Worm (Caenorhabditis elegans) whole organism, L2 larva: Measurements from ENCODE around the gene ZK84.5.

Source experiments
- C34F6.9 ChIP-seq: fragments of 150-350 bp; optimal IDR thresholded peaks from 2 replicates; lab custom pipeline; 2014; ENCODE audit warnings: missing biosample characterization, missing genetic modification characterization
- F13H6.1 ChIP-seq: sonication (generic microtip); optimal IDR thresholded peaks from 2 replicates; lab custom pipeline; 2016; ENCODE audit warnings: missing genetic modification characterization, missing compliant biosample characterization
- R02D3.7 ChIP-seq: fragments of 150-350 bp; optimal IDR thresholded peaks from 2 replicates; lab custom pipeline; 2014; ENCODE audit warnings: missing biosample characterization, missing genetic modification characterization
- Y55F3AM.14 ChIP-seq: fragments of 200-800 bp; sonication (Bioruptor generic); optimal IDR thresholded peaks from 2 replicates; lab custom pipeline; 2018; ENCODE audit warnings: mild to moderate bottlenecking, missing genetic modification characterization, missing compliant biosample characterization
- ZK546.5 ChIP-seq: sonication (generic microtip); optimal IDR thresholded peaks from 2 replicates; lab custom pipeline; 2017; ENCODE audit warnings: missing biosample characterization, missing genetic modification characterization
- alr-1 ChIP-seq: fragments of 150-350 bp; optimal IDR thresholded peaks from 2 replicates; lab custom pipeline; 2014; ENCODE audit warnings: missing biosample characterization, missing genetic modification characterization
- aly-2 ChIP-seq: fragments of 150-350 bp; optimal IDR thresholded peaks from 2 replicates; lab custom pipeline; 2014; ENCODE audit warnings: missing biosample characterization, missing genetic modification characterization
- ama-1 ChIP-seq: fragments of 150-350 bp; optimal IDR thresholded peaks from 2 replicates; lab custom pipeline; 2018; ENCODE audit warnings: inconsistent platforms
- blmp-1 ChIP-seq: sonication (generic microtip); optimal IDR thresholded peaks from 2 replicates; lab custom pipeline; 2017; ENCODE audit warnings: missing genetic modification characterization, mild to moderate bottlenecking, missing compliant biosample characterization, antibody characterized with exemption, moderate library complexity; ENCODE audit not compliant: insufficient read depth
- ceh-16 ChIP-seq: fragments of 150-350 bp; optimal IDR thresholded peaks from 2 replicates; lab custom pipeline; 2014; ENCODE audit warnings: missing biosample characterization, missing genetic modification characterization
- ceh-82 ChIP-seq: fragments of 150-350 bp; optimal IDR thresholded peaks from 2 replicates; lab custom pipeline; 2014; ENCODE audit warnings: missing biosample characterization, missing genetic modification characterization
- crh-2 ChIP-seq: sonication (generic microtip); optimal IDR thresholded peaks from 2 replicates; lab custom pipeline; 2017; ENCODE audit warnings: missing biosample characterization, missing genetic modification characterization
- dmd-4 ChIP-seq: sonication (generic microtip); optimal IDR thresholded peaks from 2 replicates; lab custom pipeline; 2017; ENCODE audit warnings: missing biosample characterization, missing genetic modification characterization
- egl-27 ChIP-seq: sonication (generic microtip); optimal IDR thresholded peaks from 3 replicates; lab custom pipeline; 2017; ENCODE audit warnings: missing biosample characterization, missing genetic modification reagents, missing genetic modification characterization
- elt-1 ChIP-seq: fragments of 150-350 bp; optimal IDR thresholded peaks from 2 replicates; lab custom pipeline; 2014; ENCODE audit warnings: missing biosample characterization, missing genetic modification characterization
- elt-3 ChIP-seq: sonication (generic microtip); optimal IDR thresholded peaks from 2 replicates; lab custom pipeline; 2017; ENCODE audit warnings: missing biosample characterization, missing genetic modification characterization
- fos-1 ChIP-seq: fragments of 150-350 bp; optimal IDR thresholded peaks from 2 replicates; lab custom pipeline; 2014; ENCODE audit warnings: missing biosample characterization, missing genetic modification characterization
- gmeb-1 ChIP-seq: fragments of 150-350 bp; optimal IDR thresholded peaks from 2 replicates; lab custom pipeline; 2014; ENCODE audit warnings: missing biosample characterization, missing genetic modification characterization
- lin-11 ChIP-seq: fragments of 150-350 bp; sonication (generic microtip); optimal IDR thresholded peaks from 2 replicates; lab custom pipeline; 2014; ENCODE audit warnings: missing biosample characterization, missing genetic modification characterization, inconsistent platforms, mixed read lengths
- lin-13 ChIP-seq: fragments of 150-350 bp; optimal IDR thresholded peaks from 2 replicates; lab custom pipeline; 2014; ENCODE audit warnings: missing biosample characterization, missing genetic modification reagents, missing genetic modification characterization
- lin-39 ChIP-seq: fragments of 150-350 bp; optimal IDR thresholded peaks from 2 replicates; lab custom pipeline; 2014; ENCODE audit warnings: missing biosample characterization, missing genetic modification reagents, missing genetic modification characterization
- lsy-2 ChIP-seq, 2 experiments: fragments of 150-350 bp in 1 of 2; sonication (generic microtip) in 1 of 2; optimal IDR thresholded peaks; 2 replicates each; lab custom pipeline; 2014 to 2017; ENCODE audit warnings: missing biosample characterization in 2 of 2, missing genetic modification characterization in 2 of 2
- mab-5 ChIP-seq: fragments of 150-350 bp; optimal IDR thresholded peaks from 2 replicates; lab custom pipeline; 2014; ENCODE audit warnings: missing biosample characterization, missing genetic modification characterization
- mbf-1 ChIP-seq: sonication (generic microtip); optimal IDR thresholded peaks from 2 replicates; lab custom pipeline; 2017; ENCODE audit warnings: missing biosample characterization, missing genetic modification characterization
- mdl-1 ChIP-seq, 2 experiments: fragments of 150-350 bp in 1 of 2; sonication (generic microtip) in 1 of 2; optimal IDR thresholded peaks; 2 replicates each; lab custom pipeline; 2017; ENCODE audit warnings: missing biosample characterization in 2 of 2, missing genetic modification characterization in 2 of 2
- nhr-10 ChIP-seq: sonication (generic microtip); optimal IDR thresholded peaks from 2 replicates; lab custom pipeline; 2017; ENCODE audit warnings: missing biosample characterization, missing genetic modification characterization
- nhr-11 ChIP-seq: fragments of 150-350 bp; optimal IDR thresholded peaks from 2 replicates; lab custom pipeline; 2014; ENCODE audit warnings: missing biosample characterization, missing genetic modification characterization
- nhr-12 ChIP-seq: fragments of 150-350 bp; optimal IDR thresholded peaks from 2 replicates; lab custom pipeline; 2014; ENCODE audit warnings: missing biosample characterization, missing genetic modification characterization
- nhr-129 ChIP-seq: fragments of 150-350 bp; optimal IDR thresholded peaks from 2 replicates; lab custom pipeline; 2014; ENCODE audit warnings: missing biosample characterization, missing genetic modification characterization
- nhr-21 ChIP-seq: fragments of 150-350 bp; optimal IDR thresholded peaks from 2 replicates; lab custom pipeline; 2014; ENCODE audit warnings: missing biosample characterization, missing genetic modification characterization
- nhr-23 ChIP-seq: fragments of 150-350 bp; optimal IDR thresholded peaks from 2 replicates; lab custom pipeline; 2014; ENCODE audit warnings: missing biosample characterization, missing genetic modification reagents, missing genetic modification characterization
- nhr-237 ChIP-seq: fragments of 150-350 bp; optimal IDR thresholded peaks from 2 replicates; lab custom pipeline; 2014; ENCODE audit warnings: missing biosample characterization, missing genetic modification characterization
- nhr-25 ChIP-seq: fragments of 150-350 bp; sonication (generic microtip); optimal IDR thresholded peaks from 3 replicates; lab custom pipeline; 2014; ENCODE audit warnings: missing biosample characterization, missing genetic modification characterization
- nhr-6 ChIP-seq: fragments of 150-350 bp; optimal IDR thresholded peaks from 2 replicates; lab custom pipeline; 2014; ENCODE audit warnings: missing biosample characterization, missing genetic modification characterization
- nhr-77 ChIP-seq: fragments of 150-350 bp; optimal IDR thresholded peaks from 2 replicates; lab custom pipeline; 2014; ENCODE audit warnings: missing biosample characterization, missing genetic modification characterization
- peb-1 ChIP-seq: fragments of 150-350 bp; optimal IDR thresholded peaks from 2 replicates; lab custom pipeline; 2014; ENCODE audit warnings: missing biosample characterization, missing genetic modification characterization
- sem-4 ChIP-seq: fragments of 150-350 bp; optimal IDR thresholded peaks from 2 replicates; lab custom pipeline; 2014; ENCODE audit warnings: missing biosample characterization, missing genetic modification reagents, missing genetic modification characterization
- skn-1 ChIP-seq: sonication (generic microtip); optimal IDR thresholded peaks from 2 replicates; lab custom pipeline; 2017; ENCODE audit warnings: missing biosample characterization, missing genetic modification characterization
- sma-3 ChIP-seq: sonication (generic microtip); optimal IDR thresholded peaks from 2 replicates; lab custom pipeline; 2016; ENCODE audit warnings: missing genetic modification reagents, missing genetic modification characterization, missing compliant biosample characterization
- sma-9 ChIP-seq, 2 experiments: fragments of 150-350 bp in 1 of 2; sonication (generic microtip) in 1 of 2; optimal IDR thresholded peaks; 2 replicates each; lab custom pipeline; 2014 to 2016; ENCODE audit warnings: missing genetic modification characterization in 2 of 2, mild to moderate bottlenecking in 1 of 2, missing biosample characterization in 1 of 2, missing compliant biosample characterization in 1 of 2, missing genetic modification reagents in 1 of 2, moderate library complexity in 1 of 2
- snpc-4 ChIP-seq: fragments of 150-350 bp; optimal IDR thresholded peaks from 2 replicates; lab custom pipeline; 2014; ENCODE audit warnings: missing biosample characterization, missing genetic modification characterization
- unc-39 ChIP-seq: fragments of 150-350 bp; optimal IDR thresholded peaks from 2 replicates; lab custom pipeline; 2014; ENCODE audit warnings: missing biosample characterization, missing genetic modification characterization
- unc-55 ChIP-seq: fragments of 150-350 bp; sonication (generic microtip); optimal IDR thresholded peaks from 3 replicates; lab custom pipeline; 2014; ENCODE audit warnings: missing biosample characterization, missing genetic modification reagents, missing genetic modification characterization
- unc-62 ChIP-seq: fragments of 150-350 bp; optimal IDR thresholded peaks from 2 replicates; lab custom pipeline; 2014; ENCODE audit warnings: missing biosample characterization, missing genetic modification reagents, missing genetic modification characterization
- zag-1 ChIP-seq: fragments of 150-350 bp; optimal IDR thresholded peaks from 2 replicates; lab custom pipeline; 2014; ENCODE audit warnings: missing biosample characterization, missing genetic modification characterization
- ztf-1 ChIP-seq: fragments of 200-800 bp; sonication (Bioruptor generic); conservative IDR thresholded peaks from 2 replicates; pipeline ENCODE4 v1.3.6; 2022; ENCODE audit warnings: missing genetic modification characterization, missing compliant biosample characterization
- ztf-11 ChIP-seq: sonication (generic microtip); optimal IDR thresholded peaks from 2 replicates; lab custom pipeline; 2017; ENCODE audit warnings: missing biosample characterization, missing genetic modification characterization
- ztf-4 ChIP-seq: fragments of 150-350 bp; optimal IDR thresholded peaks from 2 replicates; lab custom pipeline; 2014; ENCODE audit warnings: missing biosample characterization, missing genetic modification characterization

The ZK84.5 gene

ce11 chrII:6016410-6016809 lies at the start of gene ZK84.5:
TSS of gene ZK84.5 (minus strand) at chrII:6016510.
- no peak for TF ChIP-seq nhr-10
- no peak for TF ChIP-seq nhr-12
- TF ChIP-seq fos-1 (tag; lab: Kevin White, UChicago), result no peak
- TF ChIP-seq nhr-21 (tag; lab: Kevin White, UChicago), result no peak
- no peak for TF ChIP-seq ztf-4 (tag; lab: Kevin White, UChicago)
- no peak for TF ChIP-seq sma-3 (GFP tag; lab: Kevin White, UChicago)
- TF ChIP-seq nhr-237 (tag; lab: Kevin White, UChicago), result no peak
- TF ChIP-seq nhr-11 (tag; lab: Kevin White, UChicago), result no peak
- no peak for TF ChIP-seq aly-2 (tag; lab: Kevin White, UChicago)
- no peak for TF ChIP-seq blmp-1 (tag; lab: Kevin White, UChicago)

ce11 chrII:6061495-6061894 lies 45.2 kb upstream of the ZK84.5 start:
- no peak for TF ChIP-seq elt-3
- TF ChIP-seq lsy-2 (tag; optimal IDR thresholded peaks at IDR 0.05; lab: Kevin White, UChicago), result peak; percentile 77 to 91
- TF ChIP-seq nhr-237 (tag; lab: Kevin White, UChicago), result no peak
- TF ChIP-seq lin-39 (tag; lab: Kevin White, UChicago), result no peak
- no peak for TF ChIP-seq elt-1 (tag; lab: Kevin White, UChicago)
- no peak for TF ChIP-seq ama-1 (lab: Kevin White, UChicago)
- peak; percentile 70 for TF ChIP-seq C34F6.9 (tag; lab: Kevin White, UChicago)
- TF ChIP-seq egl-27, result peak; percentile 36
- peak; percentile 6 for TF ChIP-seq dmd-4
- peak; percentile 5 for TF ChIP-seq fos-1 (tag; lab: Kevin White, UChicago)
- TF ChIP-seq unc-39, result no peak
- no peak for TF ChIP-seq nhr-11 (tag; lab: Kevin White, UChicago)
- peak; percentile 72 for TF ChIP-seq snpc-4
- TF ChIP-seq alr-1 (tag; lab: Kevin White, UChicago), result no peak
- TF ChIP-seq F13H6.1 (tag; lab: Kevin White, UChicago), result peak; percentile 83
- TF ChIP-seq sma-9 (GFP tag; optimal IDR thresholded peaks at IDR 0.05; lab: Kevin White, UChicago), result peak; percentile 95
- TF ChIP-seq sma-9 (tag; optimal IDR thresholded peaks at IDR 0.05; lab: Kevin White, UChicago), result no peak
- peak; percentile 4 for TF ChIP-seq zag-1 (tag; lab: Kevin White, UChicago)
- TF ChIP-seq sma-3 (GFP tag; lab: Kevin White, UChicago), result peak; percentile 90
- peak; percentile 77 for TF ChIP-seq crh-2
- no peak for TF ChIP-seq Y55F3AM.14
- TF ChIP-seq lin-11, result no peak
- TF ChIP-seq R02D3.7 (tag; lab: Kevin White, UChicago), result no peak
- TF ChIP-seq skn-1 (tag; lab: Kevin White, UChicago), result no peak
- no peak for TF ChIP-seq nhr-12
- no peak for TF ChIP-seq unc-62 (GFP tag; lab: Kevin White, UChicago)
- TF ChIP-seq ceh-82 (tag; lab: Kevin White, UChicago), result no peak
- TF ChIP-seq ZK546.5 (tag; lab: Kevin White, UChicago), result no peak
- peak; percentile 56 for TF ChIP-seq nhr-129
- TF ChIP-seq aly-2 (tag; lab: Kevin White, UChicago), result no peak
- TF ChIP-seq sem-4 (tag; lab: Kevin White, UChicago), result peak; percentile 59
- no peak for TF ChIP-seq peb-1 (tag; lab: Kevin White, UChicago)
- TF ChIP-seq nhr-6 (tag; lab: Kevin White, UChicago), result peak; percentile 72
- TF ChIP-seq nhr-77 (tag; lab: Kevin White, UChicago), result no peak
- peak; percentile 43 for TF ChIP-seq ztf-4 (tag; lab: Kevin White, UChicago)
- TF ChIP-seq ztf-1 (GFP tag; lab: Robert Waterston, UW), result no peak
- TF ChIP-seq nhr-23 (tag; lab: Kevin White, UChicago), result no peak
- TF ChIP-seq mab-5, result peak; percentile 43
- no peak for TF ChIP-seq nhr-10
- TF ChIP-seq ztf-11 (tag; lab: Kevin White, UChicago), result no peak
- no peak for TF ChIP-seq mdl-1 (tag; optimal IDR thresholded peaks at IDR 0.05; lab: Kevin White, UChicago)
- TF ChIP-seq gmeb-1 (tag; lab: Kevin White, UChicago), result peak; percentile 98
- TF ChIP-seq blmp-1 (tag; lab: Kevin White, UChicago), result peak; percentile 50
- peak; percentile 75 for TF ChIP-seq unc-55 (GFP tag; lab: Kevin White, UChicago)
- TF ChIP-seq mbf-1 (tag; lab: Kevin White, UChicago), result no peak
- peak; percentile 45 for TF ChIP-seq ceh-16 (tag; lab: Kevin White, UChicago)
- TF ChIP-seq nhr-21 (tag; lab: Kevin White, UChicago), result peak; percentile 79
- peak; percentile 71 for TF ChIP-seq lin-13 (GFP tag; lab: Kevin White, UChicago)
- no peak for TF ChIP-seq nhr-25 (tag; lab: Kevin White, UChicago)
- TF ChIP-seq, all 48 proteins: peak for 22
